Worm (Caenorhabditis elegans): ENCODE data around the gene sth-1.

DNA sequence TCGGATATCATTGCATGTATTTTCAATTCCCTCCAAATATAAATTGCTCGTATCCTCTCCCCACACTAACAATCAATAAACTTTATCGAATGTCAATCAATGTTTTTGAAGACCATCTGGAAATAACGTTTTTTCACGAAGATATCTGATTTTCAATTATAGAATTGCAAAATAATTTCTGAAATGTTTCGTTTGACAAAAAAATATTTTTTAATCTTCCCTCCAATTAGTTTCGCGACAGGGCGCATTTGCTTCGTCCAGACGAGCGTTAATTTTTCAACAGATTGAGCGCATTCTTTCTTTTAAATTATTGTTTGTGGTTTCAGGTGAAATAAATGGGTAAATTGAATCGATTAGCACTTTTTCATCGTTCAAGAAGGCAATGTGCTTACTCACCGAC lies 20.8 kb upstream of the sth-1 start, which contains the start of gene vars-1:
- TF ChIP-seq sptf-1 (tag; optimal IDR thresholded peaks at IDR 0.05) (no peak), nhr-28 (tag; optimal IDR thresholded peaks at IDR 0.05) (no peak), lsy-2 (tag; optimal IDR thresholded peaks at IDR 0.05) (peak; percentile 47), snpc-4 (tag; optimal IDR thresholded peaks at IDR 0.05) (no peak), ces-1 (GFP tag; optimal IDR thresholded peaks at IDR 0.05) (peak; percentile 49), nhr-12 (tag; optimal IDR thresholded peaks at IDR 0.05) (no peak), nhr-76 (tag; optimal IDR thresholded peaks at IDR 0.05) (no peak)
